Worm (Caenorhabditis elegans) whole organism, L1 larva: ENCODE results near the gene uvs-1.

Experiments used
- F16B12.6 ChIP-seq: fragments of 150-350 bp; optimal IDR thresholded peaks from 2 replicates; lab custom pipeline; 2014; ENCODE audit warnings: missing biosample characterization, missing genetic modification characterization
- Y116A8C.19 ChIP-seq: sonication (generic microtip); optimal IDR thresholded peaks from 2 replicates; lab custom pipeline; 2016; ENCODE audit warnings: missing compliant biosample characterization, missing genetic modification characterization, borderline replicate concordance
- ceh-88 ChIP-seq: fragments of 200-800 bp; sonication (Bioruptor generic); IDR thresholded peaks from 2 replicates; pipeline ENCODE4 v1.3.6; 2022; ENCODE audit warnings: missing genetic modification characterization, missing compliant biosample characterization
- dsc-1 ChIP-seq: sonication (generic microtip); optimal IDR thresholded peaks from 2 replicates; lab custom pipeline; 2016; ENCODE audit warnings: mild to moderate bottlenecking, missing genetic modification characterization, missing compliant biosample characterization
- efl-1 ChIP-seq, 4 experiments: fragments of 150-350 bp; optimal IDR thresholded peaks in 3 of 4; peaks in 1 of 4; 1 replicate in 1 of 4; 2 replicates in 3 of 4; lab custom pipeline; 2014; ENCODE audit warnings: missing biosample characterization in 2 of 4, missing genetic modification characterization in 2 of 4, missing genetic modification reagents in 2 of 4
- elt-3 ChIP-seq, 6 experiments: fragments of 150-350 bp in 1 of 6; sonication (generic microtip); optimal IDR thresholded peaks; 2 replicates each; lab custom pipeline; 2017 to 2018; ENCODE audit warnings: missing biosample characterization in 6 of 6, missing genetic modification characterization in 6 of 6, inconsistent platforms in 1 of 6
- ets-5 ChIP-seq: fragments of 200-800 bp; sonication (Bioruptor generic); IDR thresholded peaks from 2 replicates; pipeline ENCODE4 v1.3.6; 2022; ENCODE audit warnings: missing genetic modification characterization, missing compliant biosample characterization
- fkh-10 ChIP-seq: sonication (generic microtip); optimal IDR thresholded peaks from 2 replicates; lab custom pipeline; 2017; ENCODE audit warnings: missing biosample characterization, missing genetic modification reagents, missing genetic modification characterization
- fkh-4 ChIP-seq: sonication (generic microtip); optimal IDR thresholded peaks from 2 replicates; lab custom pipeline; 2016; ENCODE audit warnings: missing compliant biosample characterization, missing genetic modification characterization, borderline replicate concordance
- fkh-8 ChIP-seq: sonication (generic microtip); optimal IDR thresholded peaks from 2 replicates; lab custom pipeline; 2016; ENCODE audit warnings: mild to moderate bottlenecking, missing genetic modification characterization, missing compliant biosample characterization
- fos-1 ChIP-seq: fragments of 150-350 bp; optimal IDR thresholded peaks from 2 replicates; lab custom pipeline; 2014; ENCODE audit warnings: missing biosample characterization, missing genetic modification characterization
- grh-1 ChIP-seq: fragments of 200-800 bp; sonication (Bioruptor generic); IDR thresholded peaks from 2 replicates; pipeline ENCODE4 v1.3.6; 2022; ENCODE audit warnings: missing genetic modification reagents, missing genetic modification characterization, missing compliant biosample characterization
- hpl-2 ChIP-seq: fragments of 150-350 bp; optimal IDR thresholded peaks from 2 replicates; lab custom pipeline; 2014; ENCODE audit warnings: missing biosample characterization, missing genetic modification reagents, missing genetic modification characterization
- lin-13 ChIP-seq: fragments of 150-350 bp; optimal IDR thresholded peaks from 2 replicates; lab custom pipeline; 2014; ENCODE audit warnings: missing biosample characterization, missing genetic modification reagents, missing genetic modification characterization
- lin-14 ChIP-seq: fragments of 200-800 bp; sonication (Bioruptor generic); optimal IDR thresholded peaks from 2 replicates; lab custom pipeline; 2018; ENCODE audit warnings: mild to moderate bottlenecking, missing genetic modification characterization, moderate library complexity, missing compliant biosample characterization
- lin-15B ChIP-seq: fragments of 150-350 bp; sonication (generic microtip); optimal IDR thresholded peaks from 3 replicates; lab custom pipeline; 2014; ENCODE audit warnings: missing biosample characterization, missing genetic modification characterization
- lin-35 ChIP-seq, 2 experiments: fragments of 150-350 bp; optimal IDR thresholded peaks; 2 replicates each; lab custom pipeline; 2014; ENCODE audit warnings: missing biosample characterization in 2 of 2, missing genetic modification characterization in 2 of 2, missing genetic modification reagents in 2 of 2
- lin-39 ChIP-seq: fragments of 150-350 bp; optimal IDR thresholded peaks from 2 replicates; lab custom pipeline; 2014; ENCODE audit warnings: missing biosample characterization, missing genetic modification reagents, missing genetic modification characterization
- lir-3 ChIP-seq: sonication (generic microtip); optimal IDR thresholded peaks from 2 replicates; lab custom pipeline; 2016; ENCODE audit warnings: mild to moderate bottlenecking, missing genetic modification characterization, moderate library complexity, missing compliant biosample characterization; ENCODE audit not compliant: poor library complexity
- lsy-2 ChIP-seq, 2 experiments: fragments of 150-350 bp; optimal IDR thresholded peaks; 2 replicates each; lab custom pipeline; 2014; ENCODE audit warnings: missing biosample characterization in 2 of 2, missing genetic modification characterization in 2 of 2
- mdl-1 ChIP-seq, 2 experiments: fragments of 150-350 bp; optimal IDR thresholded peaks; 2 replicates each; lab custom pipeline; 2014 to 2017; ENCODE audit warnings: missing biosample characterization in 2 of 2, missing genetic modification characterization in 2 of 2, inconsistent platforms in 1 of 2
- mef-2 ChIP-seq: fragments of 150-350 bp; optimal IDR thresholded peaks from 2 replicates; lab custom pipeline; 2014; ENCODE audit warnings: missing biosample characterization, missing genetic modification characterization
- mep-1 ChIP-seq: fragments of 150-350 bp; optimal IDR thresholded peaks from 2 replicates; lab custom pipeline; 2014; ENCODE audit warnings: missing biosample characterization, missing genetic modification characterization
- nhr-12 ChIP-seq: sonication (generic microtip); optimal IDR thresholded peaks from 2 replicates; lab custom pipeline; 2017; ENCODE audit warnings: missing biosample characterization, missing genetic modification characterization
- nhr-19 ChIP-seq: fragments of 200-800 bp; sonication (Bioruptor generic); conservative IDR thresholded peaks from 2 replicates; pipeline ENCODE4 v1.3.6; 2022; ENCODE audit warnings: missing genetic modification characterization, missing compliant biosample characterization
- nhr-20 ChIP-seq: sonication (generic microtip); optimal IDR thresholded peaks from 2 replicates; lab custom pipeline; 2016; ENCODE audit warnings: mild to moderate bottlenecking, missing genetic modification characterization, missing compliant biosample characterization
- nhr-237 ChIP-seq: fragments of 150-350 bp; optimal IDR thresholded peaks from 2 replicates; lab custom pipeline; 2014; ENCODE audit warnings: missing biosample characterization, missing genetic modification characterization
- nhr-71 ChIP-seq: sonication (generic microtip); optimal IDR thresholded peaks from 2 replicates; lab custom pipeline; 2016; ENCODE audit warnings: mild to moderate bottlenecking, missing genetic modification characterization, moderate library complexity, missing compliant biosample characterization
- nhr-76 ChIP-seq: sonication (generic microtip); optimal IDR thresholded peaks from 2 replicates; lab custom pipeline; 2017; ENCODE audit warnings: missing biosample characterization, missing genetic modification characterization
- nhr-77 ChIP-seq: fragments of 150-350 bp; optimal IDR thresholded peaks from 2 replicates; lab custom pipeline; 2014; ENCODE audit warnings: missing biosample characterization, missing genetic modification characterization
- pag-3 ChIP-seq: sonication (generic microtip); optimal IDR thresholded peaks from 2 replicates; lab custom pipeline; 2017; ENCODE audit warnings: missing genetic modification characterization, mild to moderate bottlenecking, missing compliant biosample characterization, antibody characterized with exemption, borderline replicate concordance; ENCODE audit not compliant: insufficient read depth
- pqm-1 ChIP-seq: sonication (generic microtip); optimal IDR thresholded peaks from 3 replicates; lab custom pipeline; 2017; ENCODE audit warnings: missing biosample characterization, missing genetic modification characterization
- rnt-1 ChIP-seq: sonication (generic microtip); optimal IDR thresholded peaks from 2 replicates; lab custom pipeline; 2016; ENCODE audit warnings: mild to moderate bottlenecking, missing genetic modification characterization, moderate library complexity, missing compliant biosample characterization
- skn-1 ChIP-seq: fragments of 150-350 bp; optimal IDR thresholded peaks from 2 replicates; lab custom pipeline; 2014; ENCODE audit warnings: missing biosample characterization, missing genetic modification characterization
- snpc-4 ChIP-seq: fragments of 150-350 bp; optimal IDR thresholded peaks from 2 replicates; lab custom pipeline; 2014; ENCODE audit warnings: missing biosample characterization, missing genetic modification characterization
- snu-23 ChIP-seq: sonication (generic microtip); optimal IDR thresholded peaks from 2 replicates; lab custom pipeline; 2016; ENCODE audit warnings: missing genetic modification characterization, missing compliant biosample characterization
- sox-4 ChIP-seq: sonication (generic microtip); optimal IDR thresholded peaks from 2 replicates; lab custom pipeline; 2016; ENCODE audit warnings: missing genetic modification characterization, missing compliant biosample characterization
- swsn-7 ChIP-seq: sonication (generic microtip); optimal IDR thresholded peaks from 2 replicates; lab custom pipeline; 2016; ENCODE audit warnings: missing genetic modification characterization, missing compliant biosample characterization
- tbx-2 ChIP-seq: sonication (generic microtip); optimal IDR thresholded peaks from 2 replicates; lab custom pipeline; 2016; ENCODE audit warnings: missing genetic modification characterization, missing compliant biosample characterization
- unc-130 ChIP-seq: fragments of 150-350 bp; optimal IDR thresholded peaks from 2 replicates; lab custom pipeline; 2017; ENCODE audit warnings: missing biosample characterization, missing genetic modification characterization, inconsistent platforms
- unc-30 ChIP-seq: sonication (generic microtip); optimal IDR thresholded peaks from 2 replicates; lab custom pipeline; 2017; ENCODE audit warnings: missing biosample characterization, missing genetic modification characterization
- unc-86 ChIP-seq: sonication (generic microtip); optimal IDR thresholded peaks from 2 replicates; lab custom pipeline; 2016; ENCODE audit warnings: missing genetic modification characterization, missing compliant biosample characterization
- unc-98 ChIP-seq: fragments of 200-800 bp; sonication (Bioruptor generic); IDR thresholded peaks from 2 replicates; pipeline ENCODE4 v1.3.6; 2022; ENCODE audit warnings: missing genetic modification characterization, missing compliant biosample characterization
- xbp-1 ChIP-seq: sonication (generic microtip); optimal IDR thresholded peaks from 2 replicates; lab custom pipeline; 2016; ENCODE audit warnings: missing genetic modification characterization, missing compliant biosample characterization
- zag-1 ChIP-seq: fragments of 150-350 bp; optimal IDR thresholded peaks from 2 replicates; lab custom pipeline; 2014; ENCODE audit warnings: missing biosample characterization, missing genetic modification characterization
- ztf-11 ChIP-seq, 2 experiments: sonication (generic microtip); optimal IDR thresholded peaks; 2 replicates each; lab custom pipeline; 2016 to 2017; ENCODE audit warnings: missing genetic modification characterization in 2 of 2, missing biosample characterization in 1 of 2, missing compliant biosample characterization in 1 of 2
- ztf-4 ChIP-seq: fragments of 150-350 bp; optimal IDR thresholded peaks from 2 replicates; lab custom pipeline; 2014; ENCODE audit warnings: missing biosample characterization, missing genetic modification characterization

uvs-1 gene

ce11 chrV:7824138-7824537 lies 20.1 kb upstream of the uvs-1 start:
- peak; percentile 70 for TF ChIP-seq dsc-1 (tag; lab: Kevin White, UChicago)
- no peak for TF ChIP-seq efl-1 (optimal IDR thresholded peaks at IDR 0.05; lab: Kevin White, UChicago)
- TF ChIP-seq efl-1 (GFP tag; optimal IDR thresholded peaks at IDR 0.05 in 1 of 2; lab: Kevin White, UChicago): peak in 1 of 2 experiments; percentile 72
- TF ChIP-seq fkh-8 (tag; lab: Kevin White, UChicago): no peak
- no peak for TF ChIP-seq mep-1 (tag; lab: Kevin White, UChicago)
- TF ChIP-seq, all 84 proteins: peak for 2

DNA sequence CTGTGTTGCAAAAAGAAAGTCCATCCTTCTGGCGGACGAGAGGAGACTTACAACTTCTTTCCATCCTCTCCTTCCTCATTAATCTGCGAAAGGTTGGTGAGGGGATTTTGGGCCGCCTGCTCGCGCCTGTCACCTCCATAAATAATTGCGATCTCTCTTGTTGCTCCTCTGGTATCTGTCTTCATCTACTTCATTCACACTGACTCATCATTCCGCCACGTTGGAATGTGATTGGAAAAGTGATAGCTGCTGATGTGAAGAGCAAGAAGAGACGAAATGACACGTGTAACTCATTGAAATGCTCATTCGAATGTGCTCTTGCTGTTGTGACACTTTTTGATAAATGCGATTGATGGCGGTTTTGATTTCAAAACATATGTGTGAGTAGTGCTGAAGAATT lies 18.6 kb upstream of the uvs-1 start:
- TF ChIP-seq ceh-88: no peak
- peak; percentile 46 for TF ChIP-seq unc-130 (tag; lab: Kevin White, UChicago)
- no peak for TF ChIP-seq ztf-11 (tag; optimal IDR thresholded peaks at IDR 0.05; lab: Kevin White, UChicago)
- TF ChIP-seq nhr-71 (tag; lab: Kevin White, UChicago): peak; percentile 86
- TF ChIP-seq lsy-2 (tag; optimal IDR thresholded peaks at IDR 0.05; lab: Kevin White, UChicago): peak; percentile 31 to 45
- TF ChIP-seq nhr-19 (GFP tag; lab: Robert Waterston, UW): peak; percentile 47
- TF ChIP-seq fkh-10 (GFP tag; lab: Kevin White, UChicago): no peak
- TF ChIP-seq unc-86 (tag; lab: Kevin White, UChicago): no peak
- TF ChIP-seq ets-5 (GFP tag; lab: Robert Waterston, UW): no peak
- no peak for TF ChIP-seq pqm-1 (tag; lab: Kevin White, UChicago)
- TF ChIP-seq nhr-12 (tag; lab: Kevin White, UChicago): no peak
- no peak for TF ChIP-seq sox-4 (tag; lab: Kevin White, UChicago)
- peak; percentile 39 for TF ChIP-seq fos-1 (tag; lab: Kevin White, UChicago)
- peak; percentile 44 for TF ChIP-seq nhr-20 (tag; lab: Kevin White, UChicago)
- TF ChIP-seq swsn-7 (tag; lab: Kevin White, UChicago): peak; percentile 37
- peak in 1 of 2 experiments; percentile 15 for TF ChIP-seq mdl-1 (tag; optimal IDR thresholded peaks at IDR 0.05; lab: Kevin White, UChicago)
- no peak for TF ChIP-seq snpc-4 (tag; lab: Kevin White, UChicago)
- peak; percentile 80 for TF ChIP-seq rnt-1
- TF ChIP-seq nhr-237 (tag; lab: Kevin White, UChicago): no peak
- peak; percentile 56 for TF ChIP-seq ztf-4 (tag; lab: Kevin White, UChicago)
- TF ChIP-seq xbp-1: peak; percentile 29
- no peak for TF ChIP-seq nhr-76 (tag; lab: Kevin White, UChicago)
- peak; percentile 33 for TF ChIP-seq tbx-2
- peak; percentile 90 for TF ChIP-seq lin-14 (GFP tag; lab: Kevin White, UChicago)
- no peak for TF ChIP-seq elt-3 (tag; optimal IDR thresholded peaks at IDR 0.05; lab: Kevin White, UChicago)
- no peak for TF ChIP-seq hpl-2 (GFP tag; lab: Kevin White, UChicago)
- peak; percentile 49 for TF ChIP-seq dsc-1 (tag; lab: Kevin White, UChicago)
- peak; percentile 33 for TF ChIP-seq mef-2 (tag; lab: Kevin White, UChicago)
- TF ChIP-seq snu-23 (GFP tag; lab: Kevin White, UChicago): peak; percentile 53
- TF ChIP-seq F16B12.6 (tag; lab: Kevin White, UChicago): no peak
- 0 out of 2 replicates have a peak, but pooled peaks have one; percentile 27 for TF ChIP-seq unc-98 (GFP tag; lab: Robert Waterston, UW)
- TF ChIP-seq lin-39 (tag; lab: Kevin White, UChicago): peak; percentile 23
- no peak for TF ChIP-seq Y116A8C.19 (tag; lab: Kevin White, UChicago)
- TF ChIP-seq fkh-4 (tag; lab: Kevin White, UChicago): no peak
- TF ChIP-seq unc-30: no peak

DNA sequence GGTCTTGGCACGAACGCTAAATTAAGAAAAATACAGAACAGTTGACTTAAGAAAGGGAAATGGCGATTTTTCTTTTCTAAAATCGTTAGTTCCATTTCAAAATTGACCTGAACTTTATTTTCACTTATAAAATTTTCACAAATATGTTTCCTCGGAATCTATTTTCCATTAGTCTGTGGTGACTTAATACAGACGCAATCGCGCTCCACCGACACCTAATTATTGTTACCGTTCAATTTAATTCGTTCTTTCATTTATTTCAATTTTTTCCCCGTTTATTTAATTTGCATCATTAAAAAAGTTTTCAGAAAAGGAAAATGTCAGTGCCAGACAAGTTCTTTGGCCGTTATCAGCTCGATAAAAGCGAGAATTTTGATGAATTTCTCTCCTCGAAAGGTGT lies 16.3 kb upstream of the uvs-1 start, which contains the start of gene lbp-4:
Gene lbp-4 (plus strand): TSS at position 309 of the 400 bp plus-strand sequence.
- TF ChIP-seq ztf-11 (tag; optimal IDR thresholded peaks at IDR 0.05; lab: Kevin White, UChicago) (peak in 1 of 2 experiments; percentile 33), lin-13 (GFP tag; lab: Kevin White, UChicago) (peak; percentile 20), zag-1 (no peak), lin-15B (tag; lab: Kevin White, UChicago) (peak; percentile 26), unc-130 (tag; lab: Kevin White, UChicago) (peak; percentile 63), pag-3 (tag; lab: Kevin White, UChicago) (peak; percentile 25), fkh-8 (tag; lab: Kevin White, UChicago) (peak; percentile 7), efl-1 (optimal IDR thresholded peaks at IDR 0.05; lab: Kevin White, UChicago) (peak; percentile 51 to 53), efl-1 (GFP tag; optimal IDR thresholded peaks at IDR 0.05 in 1 of 2; lab: Kevin White, UChicago) (peak in 1 of 2 experiments; percentile 42), nhr-20 (tag; lab: Kevin White, UChicago) (peak; percentile 54), lin-14 (GFP tag; lab: Kevin White, UChicago) (peak; percentile 83), snpc-4 (tag; lab: Kevin White, UChicago) (peak; percentile 3), pqm-1 (tag; lab: Kevin White, UChicago) (no peak), lir-3 (peak; percentile 40), grh-1 (GFP tag; lab: Robert Waterston, UW) (no peak), nhr-77 (tag; lab: Kevin White, UChicago) (peak; percentile 23), skn-1 (tag; lab: Kevin White, UChicago) (peak; percentile 12), elt-3 (tag; optimal IDR thresholded peaks at IDR 0.05; lab: Kevin White, UChicago) (peak in 1 of 6 experiments; percentile 17), lin-35 (GFP tag; optimal IDR thresholded peaks at IDR 0.05; lab: Kevin White, UChicago) (peak; percentile 44 to 78), dsc-1 (tag; lab: Kevin White, UChicago) (peak; percentile 16), rnt-1 (peak; percentile 49)
